Worm (Caenorhabditis elegans) whole organism, late embryonic: ENCODE measurements around the gene srh-258.

Experiments used
- F13H6.1 ChIP-seq: sonication (generic microtip); optimal IDR thresholded peaks from 2 replicates; lab custom pipeline; 2016; ENCODE audit warnings: missing genetic modification characterization, missing compliant biosample characterization
- K02D7.2 ChIP-seq: sonication (generic microtip); optimal IDR thresholded peaks from 2 replicates; lab custom pipeline; 2017; ENCODE audit warnings: mild to moderate bottlenecking, missing genetic modification characterization, missing compliant biosample characterization
- dmd-4 ChIP-seq: sonication (generic microtip); optimal IDR thresholded peaks from 2 replicates; lab custom pipeline; 2016; ENCODE audit warnings: borderline replicate concordance, missing genetic modification characterization, missing compliant biosample characterization
- ets-4 ChIP-seq: sonication (generic microtip); optimal IDR thresholded peaks from 2 replicates; lab custom pipeline; 2016; ENCODE audit warnings: missing genetic modification characterization, missing compliant biosample characterization
- nfya-1 ChIP-seq: sonication (generic microtip); optimal IDR thresholded peaks from 2 replicates; lab custom pipeline; 2017; ENCODE audit warnings: missing genetic modification characterization, mild to moderate bottlenecking, missing compliant biosample characterization, antibody characterized with exemption, moderate library complexity
- pha-4 ChIP-seq: fragments of 150-350 bp; optimal IDR thresholded peaks from 2 replicates; lab custom pipeline; 2018; ENCODE audit warnings: missing biosample characterization, missing genetic modification reagents, missing genetic modification characterization
- sdc-2 ChIP-seq: sonication (generic microtip); optimal IDR thresholded peaks from 2 replicates; lab custom pipeline; 2016; ENCODE audit warnings: missing genotype, missing genetic modification characterization, missing compliant biosample characterization

ce11 chrV:15415951-15416350 lies 11.0 kb downstream of the srh-258 start, which contains the start of gene srh-265:
- TF ChIP-seq dmd-4 (tag; lab: Kevin White, UChicago) = no peak
- no peak for TF ChIP-seq ets-4
- no peak for TF ChIP-seq F13H6.1 (tag; lab: Kevin White, UChicago)
- TF ChIP-seq pha-4 = no peak
- TF ChIP-seq nfya-1 = no peak
- no peak for TF ChIP-seq K02D7.2 (tag; lab: Kevin White, UChicago)
- TF ChIP-seq sdc-2 (tag; lab: Kevin White, UChicago) = no peak
